Worm (Caenorhabditis elegans) whole organism, late embryonic: ENCODE results near the gene twk-9.

Source experiments
- ceh-22 ChIP-seq: sonication (generic microtip); optimal IDR thresholded peaks from 2 replicates; lab custom pipeline; 2017; ENCODE audit warnings: missing biosample characterization, missing genetic modification characterization
- ceh-30 ChIP-seq: fragments of 150-350 bp; optimal IDR thresholded peaks from 2 replicates; lab custom pipeline; 2014; ENCODE audit warnings: missing biosample characterization, missing genetic modification characterization
- fax-1 ChIP-seq: sonication (generic microtip); optimal IDR thresholded peaks from 2 replicates; lab custom pipeline; 2016; ENCODE audit warnings: missing genotype, missing genetic modification characterization, missing compliant biosample characterization
- hlh-15 ChIP-seq: sonication (generic microtip); optimal IDR thresholded peaks from 2 replicates; lab custom pipeline; 2016; ENCODE audit warnings: missing genetic modification characterization, missing compliant biosample characterization
- unc-86 ChIP-seq: sonication (generic microtip); optimal IDR thresholded peaks from 2 replicates; lab custom pipeline; 2016; ENCODE audit warnings: missing genetic modification characterization, missing compliant biosample characterization

DNA sequence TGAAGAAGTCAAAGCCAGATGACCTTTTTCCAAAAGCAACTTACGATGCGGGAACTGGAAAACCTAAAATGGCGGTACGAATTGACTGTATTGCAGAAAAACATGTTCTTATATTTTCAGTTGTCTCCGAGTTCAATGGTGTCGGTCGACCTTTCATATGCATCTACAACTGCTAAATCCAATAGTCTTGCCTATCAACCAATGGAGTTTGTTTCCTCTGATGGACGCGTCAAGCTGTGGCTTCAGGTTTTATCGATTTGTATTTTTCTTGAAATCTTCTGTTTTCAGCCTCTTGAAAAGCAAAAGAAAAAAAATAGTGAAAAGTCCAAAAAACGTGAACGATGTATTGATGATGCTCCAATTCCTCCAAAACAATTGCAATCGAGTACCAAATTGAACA, 21.3 kb downstream of the twk-9 start:
- no peak for TF ChIP-seq hlh-15 (tag; lab: Kevin White, UChicago)
- TF ChIP-seq unc-86 (tag; lab: Kevin White, UChicago) = no peak
- TF ChIP-seq ceh-30 = no peak
- no peak for TF ChIP-seq ceh-22 (tag; lab: Kevin White, UChicago)
- TF ChIP-seq fax-1 = no peak
